Fruit fly (Drosophila melanogaster): Measurements from ENCODE around the gene CG10984.

The CG10984 gene

DNA sequence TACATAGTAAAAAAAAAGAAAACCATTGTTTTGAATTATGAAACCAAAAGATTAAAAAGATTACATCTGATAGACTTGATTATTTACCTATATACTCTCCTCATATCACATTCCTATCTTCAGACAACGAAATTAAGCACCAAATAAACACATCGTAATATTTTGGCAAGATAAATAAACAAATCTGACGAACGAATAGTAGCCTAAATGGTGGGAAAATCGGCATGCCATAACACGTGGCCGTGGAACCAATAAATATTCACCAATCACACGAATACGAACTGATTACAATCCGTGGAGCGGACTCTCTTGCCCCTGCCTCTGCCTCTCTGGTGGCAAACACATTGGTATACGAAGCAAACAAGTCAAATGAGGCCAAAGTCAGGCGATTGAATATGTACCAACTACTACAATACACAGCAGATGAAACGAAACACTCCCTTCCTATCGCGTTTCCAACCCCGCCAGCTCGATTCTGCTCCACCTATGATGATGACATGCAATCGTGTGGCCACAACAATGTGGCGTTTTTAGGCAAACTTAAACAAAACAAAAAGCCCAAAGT, 46.2 kb downstream of the CG10984 start:
- no peak for TF ChIP-seq CG14711 (tag; optimal IDR thresholded peaks at IDR 0.05)
- TF ChIP-seq ovo (GFP tag; optimal IDR thresholded peaks at IDR 0.05), result no peak
- no peak for TF ChIP-seq kay (GFP tag; ENCODE audit: borderline replicate concordance)
- no peak for TF ChIP-seq CG11617 (GFP tag; optimal IDR thresholded peaks at IDR 0.05)
- TF ChIP-seq Clk (GFP tag; optimal IDR thresholded peaks at IDR 0.05), result no peak
- TF ChIP-seq tj (GFP tag; optimal IDR thresholded peaks at IDR 0.05), result no peak
- TF ChIP-seq bab1 (GFP tag; optimal IDR thresholded peaks at IDR 0.05), result no peak
- TF ChIP-seq CG7101 (tag; optimal IDR thresholded peaks at IDR 0.05), result no peak
- no peak for TF ChIP-seq pad (GFP tag; optimal IDR thresholded peaks at IDR 0.05)
- TF ChIP-seq cic (GFP tag; optimal IDR thresholded peaks at IDR 0.05), result peak; percentile 44
- no peak for TF ChIP-seq toe (GFP tag; optimal IDR thresholded peaks at IDR 0.05)
- peak; percentile 40 for TF ChIP-seq Mnt (GFP tag; optimal IDR thresholded peaks at IDR 0.05)

dm6 chr3L:12798795-12799311, 48.9 kb downstream of the CG10984 start:
- TF ChIP-seq Mnt (GFP tag; optimal IDR thresholded peaks at IDR 0.05), result peak; percentile 55
- TF ChIP-seq CG12768 (GFP tag; optimal IDR thresholded peaks at IDR 0.05), result peak; percentile 72
- no peak for TF ChIP-seq CG14711 (tag; optimal IDR thresholded peaks at IDR 0.05)
- no peak for TF ChIP-seq cnc (optimal IDR thresholded peaks at IDR 0.05)
- no peak for TF ChIP-seq CG1620 (GFP tag; optimal IDR thresholded peaks at IDR 0.05)
- TF ChIP-seq CG5204 (GFP tag; optimal IDR thresholded peaks at IDR 0.05), result peak; percentile 71
- peak; percentile 29 for TF ChIP-seq CG7045 (GFP tag; optimal IDR thresholded peaks at IDR 0.05)
- TF ChIP-seq Clk (GFP tag; optimal IDR thresholded peaks at IDR 0.05), result peak; percentile 37
- peak; percentile 92 for TF ChIP-seq cic (GFP tag; optimal IDR thresholded peaks at IDR 0.05)
- peak; percentile 60 for TF ChIP-seq CG33017 (tag; optimal IDR thresholded peaks at IDR 0.05)
- TF ChIP-seq bab1 (GFP tag; optimal IDR thresholded peaks at IDR 0.05), result no peak
- peak; percentile 15 for TF ChIP-seq tj (GFP tag; optimal IDR thresholded peaks at IDR 0.05)
- TF ChIP-seq Hr96 (GFP tag; optimal IDR thresholded peaks at IDR 0.05), result peak; percentile 33
- peak; percentile 46 for TF ChIP-seq ovo (GFP tag; optimal IDR thresholded peaks at IDR 0.05)
- peak; percentile 68 for TF ChIP-seq CG11617 (GFP tag; optimal IDR thresholded peaks at IDR 0.05)
- peak; percentile 26 for TF ChIP-seq toe (GFP tag; optimal IDR thresholded peaks at IDR 0.05)
- peak; percentile 56 for TF ChIP-seq Crg-1 (GFP tag; optimal IDR thresholded peaks at IDR 0.05)
- peak; percentile 53 for TF ChIP-seq pad (GFP tag; optimal IDR thresholded peaks at IDR 0.05)
- peak; percentile 70 for TF ChIP-seq CG7101 (tag; optimal IDR thresholded peaks at IDR 0.05)
- peak; percentile 63 for TF ChIP-seq kay (GFP tag; ENCODE audit: borderline replicate concordance)

- TF ChIP-seq CG12768 (GFP tag; optimal IDR thresholded peaks at IDR 0.05), result no peak
- TF ChIP-seq bab1 (GFP tag; optimal IDR thresholded peaks at IDR 0.05), result no peak
- no peak for TF ChIP-seq CG7101 (tag; optimal IDR thresholded peaks at IDR 0.05)
- TF ChIP-seq Clk (GFP tag; optimal IDR thresholded peaks at IDR 0.05), result no peak
These were observed 49.7 kb downstream of the CG10984 start for dm6 chr3L:12799431-12800147.

dm6 chr3L:12800167-12800566, 50.2 kb downstream of the CG10984 start:
- TF ChIP-seq CG12768 (GFP tag; optimal IDR thresholded peaks at IDR 0.05) (no peak), toe (GFP tag; optimal IDR thresholded peaks at IDR 0.05) (no peak), CG11617 (GFP tag; optimal IDR thresholded peaks at IDR 0.05) (no peak), CG7101 (tag; optimal IDR thresholded peaks at IDR 0.05) (no peak), pad (GFP tag; optimal IDR thresholded peaks at IDR 0.05) (no peak), CG1620 (GFP tag; optimal IDR thresholded peaks at IDR 0.05) (no peak), kay (GFP tag; ENCODE audit: borderline replicate concordance) (no peak), cnc (optimal IDR thresholded peaks at IDR 0.05) (no peak), Mnt (GFP tag; optimal IDR thresholded peaks at IDR 0.05) (no peak), tj (GFP tag; optimal IDR thresholded peaks at IDR 0.05) (no peak), ovo (GFP tag; optimal IDR thresholded peaks at IDR 0.05) (no peak), Clk (GFP tag; optimal IDR thresholded peaks at IDR 0.05) (no peak), CG14711 (tag; optimal IDR thresholded peaks at IDR 0.05) (no peak), bab1 (GFP tag; optimal IDR thresholded peaks at IDR 0.05) (no peak)

- TF ChIP-seq tj (GFP tag; optimal IDR thresholded peaks at IDR 0.05) (peak; percentile 46), cnc (optimal IDR thresholded peaks at IDR 0.05) (no peak), bab1 (GFP tag; optimal IDR thresholded peaks at IDR 0.05) (no peak), toe (GFP tag; optimal IDR thresholded peaks at IDR 0.05) (peak; percentile 28), CG11617 (GFP tag; optimal IDR thresholded peaks at IDR 0.05) (peak; percentile 23), CG12768 (GFP tag; optimal IDR thresholded peaks at IDR 0.05) (peak; percentile 86), cic (GFP tag; optimal IDR thresholded peaks at IDR 0.05) (peak; percentile 86), pad (GFP tag; optimal IDR thresholded peaks at IDR 0.05) (no peak), Mnt (GFP tag; optimal IDR thresholded peaks at IDR 0.05) (no peak), Crg-1 (GFP tag; optimal IDR thresholded peaks at IDR 0.05) (peak; percentile 18), CG1620 (GFP tag; optimal IDR thresholded peaks at IDR 0.05) (no peak), CG5204 (GFP tag; optimal IDR thresholded peaks at IDR 0.05) (no peak), CG33017 (tag; optimal IDR thresholded peaks at IDR 0.05) (peak; percentile 52), CG7101 (tag; optimal IDR thresholded peaks at IDR 0.05) (no peak), CG14711 (tag; optimal IDR thresholded peaks at IDR 0.05) (peak; percentile 35), kay (GFP tag; ENCODE audit: borderline replicate concordance) (peak; percentile 88), Hr96 (GFP tag; optimal IDR thresholded peaks at IDR 0.05) (no peak), CG7045 (GFP tag; optimal IDR thresholded peaks at IDR 0.05) (peak; percentile 23), Clk (GFP tag; optimal IDR thresholded peaks at IDR 0.05) (no peak), ovo (GFP tag; optimal IDR thresholded peaks at IDR 0.05) (no peak)
These were observed 52.5 kb downstream of the CG10984 start for dm6 chr3L:12802443-12802865.

Data from whole organism, adult.